Worm (Caenorhabditis elegans): ENCODE results near the gene fipr-7.

ce11 chrV:10246443-10246885 is 16.8 kb downstream of the fipr-7 start:
- no peak for TF ChIP-seq egl-44 (GFP tag; IDR thresholded peaks at IDR 0.05)
- TF ChIP-seq lir-1 (GFP tag; conservative IDR thresholded peaks at IDR 0.05): no peak
- no peak for TF ChIP-seq unc-62 (GFP tag; optimal IDR thresholded peaks at IDR 0.05)

Measured in whole organism, young adult.